Worm (Caenorhabditis elegans) whole organism, L1 larva: ENCODE measurements around the gene clec-128.

Experiments used
- C16A3.4 ChIP-seq: fragments of 150-350 bp; optimal IDR thresholded peaks from 2 replicates; lab custom pipeline; 2014; ENCODE audit warnings: missing biosample characterization, missing genetic modification characterization
- F16B12.6 ChIP-seq: fragments of 150-350 bp; optimal IDR thresholded peaks from 2 replicates; lab custom pipeline; 2014; ENCODE audit warnings: missing biosample characterization, missing genetic modification characterization
- Y116A8C.19 ChIP-seq: sonication (generic microtip); optimal IDR thresholded peaks from 2 replicates; lab custom pipeline; 2016; ENCODE audit warnings: missing compliant biosample characterization, missing genetic modification characterization, borderline replicate concordance
- blmp-1 ChIP-seq: fragments of 150-350 bp; optimal IDR thresholded peaks from 2 replicates; lab custom pipeline; 2014; ENCODE audit warnings: missing biosample characterization, missing genetic modification characterization
- ceh-8 ChIP-seq: fragments of 200-800 bp; sonication (Bioruptor generic); optimal IDR thresholded peaks from 2 replicates; lab custom pipeline; 2018; ENCODE audit warnings: mild to moderate bottlenecking, missing genetic modification characterization, moderate library complexity, missing compliant biosample characterization
- ceh-88 ChIP-seq: fragments of 200-800 bp; sonication (Bioruptor generic); IDR thresholded peaks from 2 replicates; pipeline ENCODE4 v1.3.6; 2022; ENCODE audit warnings: missing genetic modification characterization, missing compliant biosample characterization
- ces-1 ChIP-seq: fragments of 150-350 bp; optimal IDR thresholded peaks from 2 replicates; lab custom pipeline; 2014; ENCODE audit warnings: missing biosample characterization, missing genetic modification reagents, missing genetic modification characterization
- dsc-1 ChIP-seq: sonication (generic microtip); optimal IDR thresholded peaks from 2 replicates; lab custom pipeline; 2016; ENCODE audit warnings: mild to moderate bottlenecking, missing genetic modification characterization, missing compliant biosample characterization
- efl-1 ChIP-seq, 4 experiments: fragments of 150-350 bp; optimal IDR thresholded peaks in 3 of 4; peaks in 1 of 4; 1 replicate in 1 of 4; 2 replicates in 3 of 4; lab custom pipeline; 2014; ENCODE audit warnings: missing biosample characterization in 2 of 4, missing genetic modification characterization in 2 of 4, missing genetic modification reagents in 2 of 4
- egl-13 ChIP-seq: sonication (generic microtip); optimal IDR thresholded peaks from 2 replicates; lab custom pipeline; 2016; ENCODE audit warnings: missing genotype, missing genetic modification reagents, missing genetic modification characterization, missing compliant biosample characterization
- elt-2 ChIP-seq: sonication (generic microtip); optimal IDR thresholded peaks from 2 replicates; lab custom pipeline; 2016; ENCODE audit warnings: missing genetic modification characterization, mild to moderate bottlenecking, inconsistent platforms, missing compliant biosample characterization, missing genetic modification reagents
- elt-3 ChIP-seq, 6 experiments: fragments of 150-350 bp in 1 of 6; sonication (generic microtip); optimal IDR thresholded peaks; 2 replicates each; lab custom pipeline; 2017 to 2018; ENCODE audit warnings: missing biosample characterization in 6 of 6, missing genetic modification characterization in 6 of 6, inconsistent platforms in 1 of 6
- fkh-4 ChIP-seq: sonication (generic microtip); optimal IDR thresholded peaks from 2 replicates; lab custom pipeline; 2016; ENCODE audit warnings: missing compliant biosample characterization, missing genetic modification characterization, borderline replicate concordance
- hpl-2 ChIP-seq: fragments of 150-350 bp; optimal IDR thresholded peaks from 2 replicates; lab custom pipeline; 2014; ENCODE audit warnings: missing biosample characterization, missing genetic modification reagents, missing genetic modification characterization
- isw-1 ChIP-seq: fragments of 200-800 bp; sonication (Bioruptor generic); IDR thresholded peaks from 2 replicates; pipeline ENCODE4 v1.3.6; 2022; ENCODE audit warnings: missing genetic modification characterization, missing compliant biosample characterization
- jun-1 ChIP-seq: fragments of 150-350 bp; optimal IDR thresholded peaks from 2 replicates; lab custom pipeline; 2014; ENCODE audit warnings: missing biosample characterization, missing genetic modification reagents, missing genetic modification characterization
- lin-15B ChIP-seq: fragments of 150-350 bp; sonication (generic microtip); optimal IDR thresholded peaks from 3 replicates; lab custom pipeline; 2014; ENCODE audit warnings: missing biosample characterization, missing genetic modification characterization
- lin-35 ChIP-seq, 2 experiments: fragments of 150-350 bp; optimal IDR thresholded peaks; 2 replicates each; lab custom pipeline; 2014; ENCODE audit warnings: missing biosample characterization in 2 of 2, missing genetic modification characterization in 2 of 2, missing genetic modification reagents in 2 of 2
- lir-3 ChIP-seq: sonication (generic microtip); optimal IDR thresholded peaks from 2 replicates; lab custom pipeline; 2016; ENCODE audit warnings: mild to moderate bottlenecking, missing genetic modification characterization, moderate library complexity, missing compliant biosample characterization; ENCODE audit not compliant: poor library complexity
- lsy-2 ChIP-seq, 2 experiments: fragments of 150-350 bp; optimal IDR thresholded peaks; 2 replicates each; lab custom pipeline; 2014; ENCODE audit warnings: missing biosample characterization in 2 of 2, missing genetic modification characterization in 2 of 2
- mab-9 ChIP-seq: fragments of 200-800 bp; sonication (Bioruptor generic); IDR thresholded peaks from 2 replicates; pipeline ENCODE4 v1.3.6; 2022; ENCODE audit warnings: missing genetic modification reagents, missing genetic modification characterization, missing compliant biosample characterization
- mdl-1 ChIP-seq, 2 experiments: fragments of 150-350 bp; optimal IDR thresholded peaks; 2 replicates each; lab custom pipeline; 2014 to 2017; ENCODE audit warnings: missing biosample characterization in 2 of 2, missing genetic modification characterization in 2 of 2, inconsistent platforms in 1 of 2
- mep-1 ChIP-seq: fragments of 150-350 bp; optimal IDR thresholded peaks from 2 replicates; lab custom pipeline; 2014; ENCODE audit warnings: missing biosample characterization, missing genetic modification characterization
- nhr-11 ChIP-seq: fragments of 150-350 bp; optimal IDR thresholded peaks from 2 replicates; lab custom pipeline; 2014; ENCODE audit warnings: missing biosample characterization, missing genetic modification characterization
- nhr-12 ChIP-seq: sonication (generic microtip); optimal IDR thresholded peaks from 2 replicates; lab custom pipeline; 2017; ENCODE audit warnings: missing biosample characterization, missing genetic modification characterization
- nhr-19 ChIP-seq: fragments of 200-800 bp; sonication (Bioruptor generic); conservative IDR thresholded peaks from 2 replicates; pipeline ENCODE4 v1.3.6; 2022; ENCODE audit warnings: missing genetic modification characterization, missing compliant biosample characterization
- nhr-20 ChIP-seq: sonication (generic microtip); optimal IDR thresholded peaks from 2 replicates; lab custom pipeline; 2016; ENCODE audit warnings: mild to moderate bottlenecking, missing genetic modification characterization, missing compliant biosample characterization
- nhr-237 ChIP-seq: fragments of 150-350 bp; optimal IDR thresholded peaks from 2 replicates; lab custom pipeline; 2014; ENCODE audit warnings: missing biosample characterization, missing genetic modification characterization
- nhr-28 ChIP-seq: fragments of 150-350 bp; optimal IDR thresholded peaks from 2 replicates; lab custom pipeline; 2014; ENCODE audit warnings: missing biosample characterization, missing genetic modification characterization
- nhr-47 ChIP-seq: sonication (generic microtip); optimal IDR thresholded peaks from 2 replicates; lab custom pipeline; 2016; ENCODE audit warnings: mild to moderate bottlenecking, missing genetic modification characterization, moderate library complexity, missing compliant biosample characterization
- nhr-77 ChIP-seq: fragments of 150-350 bp; optimal IDR thresholded peaks from 2 replicates; lab custom pipeline; 2014; ENCODE audit warnings: missing biosample characterization, missing genetic modification characterization
- pag-3 ChIP-seq: sonication (generic microtip); optimal IDR thresholded peaks from 2 replicates; lab custom pipeline; 2017; ENCODE audit warnings: missing genetic modification characterization, mild to moderate bottlenecking, missing compliant biosample characterization, antibody characterized with exemption, borderline replicate concordance; ENCODE audit not compliant: insufficient read depth
- pax-3 ChIP-seq: fragments of 200-800 bp; sonication (Bioruptor generic); optimal IDR thresholded peaks from 2 replicates; lab custom pipeline; 2018; ENCODE audit warnings: mild to moderate bottlenecking, missing genetic modification characterization, moderate library complexity, missing compliant biosample characterization
- pqm-1 ChIP-seq: sonication (generic microtip); optimal IDR thresholded peaks from 3 replicates; lab custom pipeline; 2017; ENCODE audit warnings: missing biosample characterization, missing genetic modification characterization
- skn-1 ChIP-seq: fragments of 150-350 bp; optimal IDR thresholded peaks from 2 replicates; lab custom pipeline; 2014; ENCODE audit warnings: missing biosample characterization, missing genetic modification characterization
- snu-23 ChIP-seq: sonication (generic microtip); optimal IDR thresholded peaks from 2 replicates; lab custom pipeline; 2016; ENCODE audit warnings: missing genetic modification characterization, missing compliant biosample characterization
- sptf-1 ChIP-seq: fragments of 150-350 bp; optimal IDR thresholded peaks from 2 replicates; lab custom pipeline; 2014; ENCODE audit warnings: missing biosample characterization, missing genetic modification characterization
- sup-37 ChIP-seq: fragments of 200-800 bp; sonication (Bioruptor generic); optimal IDR thresholded peaks from 2 replicates; lab custom pipeline; 2018; ENCODE audit warnings: mild to moderate bottlenecking, missing genetic modification characterization, missing compliant biosample characterization
- swsn-7 ChIP-seq: sonication (generic microtip); optimal IDR thresholded peaks from 2 replicates; lab custom pipeline; 2016; ENCODE audit warnings: missing genetic modification characterization, missing compliant biosample characterization
- tbx-2 ChIP-seq: sonication (generic microtip); optimal IDR thresholded peaks from 2 replicates; lab custom pipeline; 2016; ENCODE audit warnings: missing genetic modification characterization, missing compliant biosample characterization
- tlp-1 ChIP-seq: fragments of 150-350 bp; optimal IDR thresholded peaks from 2 replicates; lab custom pipeline; 2014; ENCODE audit warnings: missing biosample characterization, missing genetic modification characterization
- unc-130 ChIP-seq: fragments of 150-350 bp; optimal IDR thresholded peaks from 2 replicates; lab custom pipeline; 2017; ENCODE audit warnings: missing biosample characterization, missing genetic modification characterization, inconsistent platforms
- vab-15 ChIP-seq: sonication (generic microtip); optimal IDR thresholded peaks from 2 replicates; lab custom pipeline; 2017; ENCODE audit warnings: missing genotype, mild to moderate bottlenecking, missing genetic modification characterization, missing compliant biosample characterization
- xbp-1 ChIP-seq: sonication (generic microtip); optimal IDR thresholded peaks from 2 replicates; lab custom pipeline; 2016; ENCODE audit warnings: missing genetic modification characterization, missing compliant biosample characterization
- zip-4 ChIP-seq: fragments of 200-800 bp; sonication (Bioruptor generic); optimal IDR thresholded peaks from 2 replicates; lab custom pipeline; 2018; ENCODE audit warnings: mild to moderate bottlenecking, missing genetic modification characterization, moderate library complexity, missing compliant biosample characterization
- ztf-11 ChIP-seq, 2 experiments: sonication (generic microtip); optimal IDR thresholded peaks; 2 replicates each; lab custom pipeline; 2016 to 2017; ENCODE audit warnings: missing genetic modification characterization in 2 of 2, missing biosample characterization in 1 of 2, missing compliant biosample characterization in 1 of 2
- ztf-4 ChIP-seq: fragments of 150-350 bp; optimal IDR thresholded peaks from 2 replicates; lab custom pipeline; 2014; ENCODE audit warnings: missing biosample characterization, missing genetic modification characterization

clec-128 gene

ce11 chrII:3523547-3523946 is 47.3 kb downstream of the clec-128 start (continued):
- TF ChIP-seq lin-35 (GFP tag; optimal IDR thresholded peaks at IDR 0.05; lab: Kevin White, UChicago) (peak; percentile 67 to 75), mep-1 (tag; lab: Kevin White, UChicago) (peak; percentile 45), pax-3 (tag; lab: Kevin White, UChicago) (peak; percentile 77), xbp-1 (tag; lab: Kevin White, UChicago) (peak; percentile 69), lir-3 (tag; lab: Kevin White, UChicago) (peak; percentile 76), nhr-47 (peak; percentile 84), nhr-19 (GFP tag; lab: Robert Waterston, UW) (peak; percentile 88), lsy-2 (tag; optimal IDR thresholded peaks at IDR 0.05; lab: Kevin White, UChicago) (peak; percentile 94 to 97), C16A3.4 (tag; lab: Kevin White, UChicago) (peak; percentile 51)

ce11 chrII:3520988-3521850 is 49.6 kb downstream of the clec-128 start, which contains the start of gene W09G10.9:
TSS of gene W09G10.9 (plus strand) at chrII:3521800.
- no peak for TF ChIP-seq blmp-1 (tag; lab: Kevin White, UChicago)
- TF ChIP-seq tlp-1 (tag; lab: Kevin White, UChicago) = no peak
- peak; percentile 41 for TF ChIP-seq skn-1
- peak; percentile 30 for TF ChIP-seq jun-1 (tag; lab: Kevin White, UChicago)
- TF ChIP-seq ceh-88 (GFP tag; lab: Robert Waterston, UW) = peak; percentile 73
- TF ChIP-seq elt-2 = peak; percentile 23
- TF ChIP-seq dsc-1 = peak; percentile 77
- TF ChIP-seq nhr-28 (tag; lab: Kevin White, UChicago) = no peak
- TF ChIP-seq sup-37 (GFP tag; lab: Kevin White, UChicago) = no peak
- TF ChIP-seq ces-1 (GFP tag; lab: Kevin White, UChicago) = no peak
- TF ChIP-seq nhr-237 = no peak
- peak; percentile 48 for TF ChIP-seq F16B12.6 (tag; lab: Kevin White, UChicago)
- TF ChIP-seq pag-3 = no peak
- TF ChIP-seq mab-9 (GFP tag; lab: Robert Waterston, UW) = peak; percentile 75
- TF ChIP-seq snu-23 (GFP tag; lab: Kevin White, UChicago) = peak; percentile 83
- TF ChIP-seq vab-15 (tag; lab: Kevin White, UChicago) = no peak
- TF ChIP-seq Y116A8C.19 = no peak
- peak; percentile 27 for TF ChIP-seq zip-4 (GFP tag; lab: Kevin White, UChicago)
- peak; percentile 76 for TF ChIP-seq isw-1 (GFP tag; lab: Robert Waterston, UW)
- peak; percentile 72 for TF ChIP-seq xbp-1 (tag; lab: Kevin White, UChicago)
- peak; percentile 38 to 53 for TF ChIP-seq efl-1 (optimal IDR thresholded peaks at IDR 0.05; lab: Kevin White, UChicago)
- peak; percentile 29 to 93 for TF ChIP-seq efl-1 (GFP tag; optimal IDR thresholded peaks at IDR 0.05 in 1 of 2; lab: Kevin White, UChicago)
- peak; percentile 10 for TF ChIP-seq unc-130
- peak; percentile 54 for TF ChIP-seq egl-13
- peak; percentile 66 for TF ChIP-seq tbx-2
- TF ChIP-seq lin-15B (tag; lab: Kevin White, UChicago) = peak; percentile 13
- TF ChIP-seq nhr-11 = no peak
- peak in 2 of 6 experiments; percentile 4 to 19 for TF ChIP-seq elt-3 (tag; optimal IDR thresholded peaks at IDR 0.05; lab: Kevin White, UChicago)
- TF ChIP-seq hpl-2 (GFP tag; lab: Kevin White, UChicago) = no peak
- TF ChIP-seq pqm-1 (tag; lab: Kevin White, UChicago) = no peak
- TF ChIP-seq nhr-77 (tag; lab: Kevin White, UChicago) = peak; percentile 52
- TF ChIP-seq ztf-4 = no peak
- TF ChIP-seq nhr-19 (GFP tag; lab: Robert Waterston, UW) = peak; percentile 88
- no peak for TF ChIP-seq nhr-12 (tag; lab: Kevin White, UChicago)
- peak; percentile 78 for TF ChIP-seq nhr-20 (tag; lab: Kevin White, UChicago)
- TF ChIP-seq mdl-1 (tag; optimal IDR thresholded peaks at IDR 0.05; lab: Kevin White, UChicago) = peak in 1 of 2 experiments; percentile 61
- TF ChIP-seq sptf-1 = no peak
- peak in 1 of 2 experiments; percentile 56 for TF ChIP-seq ztf-11 (tag; optimal IDR thresholded peaks at IDR 0.05; lab: Kevin White, UChicago)
- TF ChIP-seq mep-1 (tag; lab: Kevin White, UChicago) = peak; percentile 23
- TF ChIP-seq ceh-8 (GFP tag; lab: Kevin White, UChicago) = no peak
- TF ChIP-seq fkh-4 (tag; lab: Kevin White, UChicago) = no peak
- peak; percentile 84 for TF ChIP-seq nhr-47
- peak; percentile 71 for TF ChIP-seq swsn-7 (tag; lab: Kevin White, UChicago)
